Fruit fly (Drosophila melanogaster): ENCODE data around the gene SLC5A11.

SLC5A11 gene

dm6 chr2L:8210468-8210867 is 5.5 kb upstream of the SLC5A11 start:
- TF ChIP-seq sage (GFP tag; optimal IDR thresholded peaks at IDR 0.05) (no peak), dsf (GFP tag; optimal IDR thresholded peaks at IDR 0.05; ENCODE audit: borderline replicate concordance) (no peak), rgr (GFP tag; optimal IDR thresholded peaks at IDR 0.05) (no peak), sv (GFP tag; optimal IDR thresholded peaks at IDR 0.05) (no peak), Myc (optimal IDR thresholded peaks at IDR 0.05) (no peak), usp (GFP tag; optimal IDR thresholded peaks at IDR 0.05) (no peak), pan (optimal IDR thresholded peaks at IDR 0.05) (no peak), Abd-B (GFP tag; optimal IDR thresholded peaks at IDR 0.05) (no peak), Jra (GFP tag; optimal IDR thresholded peaks at IDR 0.05) (no peak), Hnf4 (GFP tag; optimal IDR thresholded peaks at IDR 0.05) (no peak)

- no peak for TF ChIP-seq Jra (GFP tag; optimal IDR thresholded peaks at IDR 0.05)
- no peak for TF ChIP-seq Abd-B (GFP tag; optimal IDR thresholded peaks at IDR 0.05)
- no peak for TF ChIP-seq foxo (GFP tag; optimal IDR thresholded peaks at IDR 0.05)
- no peak for TF ChIP-seq lola (GFP tag; optimal IDR thresholded peaks at IDR 0.05)
- no peak for TF ChIP-seq OdsH (GFP tag; optimal IDR thresholded peaks at IDR 0.05)
- no peak for TF ChIP-seq Sp1 (GFP tag; optimal IDR thresholded peaks at IDR 0.05)
- no peak for TF ChIP-seq fru (GFP tag; optimal IDR thresholded peaks at IDR 0.05)
- TF ChIP-seq ey (GFP tag; optimal IDR thresholded peaks at IDR 0.05), result no peak
- no peak for TF ChIP-seq CG9705 (GFP tag; optimal IDR thresholded peaks at IDR 0.05)
- no peak for TF ChIP-seq CG32264 (GFP tag; optimal IDR thresholded peaks at IDR 0.05)
- no peak for TF ChIP-seq brk (GFP tag; optimal IDR thresholded peaks at IDR 0.05)
- TF ChIP-seq Hr83 (GFP tag; optimal IDR thresholded peaks at IDR 0.05; ENCODE audit: poor library complexity, severe bottlenecking), result no peak
- no peak for TF ChIP-seq psq (GFP tag; optimal IDR thresholded peaks at IDR 0.05)
Measured at dm6 chr2L:8209362-8209761, 4.4 kb upstream of the SLC5A11 start.

- TF ChIP-seq Myc (optimal IDR thresholded peaks at IDR 0.05), result no peak
- no peak for TF ChIP-seq fru (GFP tag; optimal IDR thresholded peaks at IDR 0.05)
- no peak for TF ChIP-seq sv (GFP tag; optimal IDR thresholded peaks at IDR 0.05)
- TF ChIP-seq sage (GFP tag; optimal IDR thresholded peaks at IDR 0.05), result no peak
- no peak for TF ChIP-seq dmrt93B (GFP tag; optimal IDR thresholded peaks at IDR 0.05)
- TF ChIP-seq Hr78 (GFP tag; optimal IDR thresholded peaks at IDR 0.05), result no peak
- no peak for TF ChIP-seq Sp1 (GFP tag; optimal IDR thresholded peaks at IDR 0.05)
- no peak for TF ChIP-seq br (GFP tag; optimal IDR thresholded peaks at IDR 0.05)
- TF ChIP-seq foxo (GFP tag; optimal IDR thresholded peaks at IDR 0.05), result no peak
- TF ChIP-seq GATAd (GFP tag; optimal IDR thresholded peaks at IDR 0.05), result no peak
- no peak for TF ChIP-seq usp (GFP tag; optimal IDR thresholded peaks at IDR 0.05)
- TF ChIP-seq brk (GFP tag; optimal IDR thresholded peaks at IDR 0.05), result no peak
- TF ChIP-seq CG9705 (GFP tag; optimal IDR thresholded peaks at IDR 0.05), result no peak
- no peak for TF ChIP-seq psq (GFP tag; optimal IDR thresholded peaks at IDR 0.05)
- TF ChIP-seq dl (GFP tag; optimal IDR thresholded peaks at IDR 0.05; ENCODE audit: insufficient read depth in 1 of 2, partially characterized antibody in 2 of 2), result no peak
Measured at dm6 chr2L:8205871-8206270, 939 bp upstream of the SLC5A11 start, which contains the start of gene CG8419. Gene CG8419 (plus strand): TSS chr2L:8206171.

- TF ChIP-seq Myc (optimal IDR thresholded peaks at IDR 0.05) (no peak), OdsH (GFP tag; optimal IDR thresholded peaks at IDR 0.05) (no peak), CG9705 (GFP tag; optimal IDR thresholded peaks at IDR 0.05) (no peak), lola (GFP tag; optimal IDR thresholded peaks at IDR 0.05) (no peak), Mio (GFP tag; optimal IDR thresholded peaks at IDR 0.05) (no peak), Hnf4 (GFP tag; optimal IDR thresholded peaks at IDR 0.05) (peak; percentile 60)
Measured at dm6 chr2L:8204366-8204765, 566 bp downstream of the SLC5A11 start.

- TF ChIP-seq Sp1 (GFP tag; optimal IDR thresholded peaks at IDR 0.05) (no peak), ey (GFP tag; optimal IDR thresholded peaks at IDR 0.05) (no peak), Hr83 (GFP tag; optimal IDR thresholded peaks at IDR 0.05; ENCODE audit: poor library complexity, severe bottlenecking) (no peak), Jra (GFP tag; optimal IDR thresholded peaks at IDR 0.05) (no peak), N (GFP tag; optimal IDR thresholded peaks at IDR 0.05) (no peak), Dfd (GFP tag; optimal IDR thresholded peaks at IDR 0.05) (no peak), br (GFP tag; optimal IDR thresholded peaks at IDR 0.05) (no peak), Hr78 (GFP tag; optimal IDR thresholded peaks at IDR 0.05) (no peak), sage (GFP tag; optimal IDR thresholded peaks at IDR 0.05) (no peak), Mio (GFP tag; optimal IDR thresholded peaks at IDR 0.05) (no peak), HLH106 (tag; optimal IDR thresholded peaks at IDR 0.05) (no peak), jim (GFP tag; optimal IDR thresholded peaks at IDR 0.05) (no peak), Rel (GFP tag; optimal IDR thresholded peaks at IDR 0.05) (no peak), Rel (tag; optimal IDR thresholded peaks at IDR 0.05) (no peak), Hnf4 (GFP tag; optimal IDR thresholded peaks at IDR 0.05) (no peak), Dif (GFP tag; optimal IDR thresholded peaks at IDR 0.05; ENCODE audit: partially characterized antibody) (no peak), CG9705 (GFP tag; optimal IDR thresholded peaks at IDR 0.05) (no peak), Myc (optimal IDR thresholded peaks at IDR 0.05) (no peak), CrebA (GFP tag; optimal IDR thresholded peaks at IDR 0.05; ENCODE audit: borderline replicate concordance) (no peak)
Measured at dm6 chr2L:8203748-8204147, 1.2 kb downstream of the SLC5A11 start.

Data from whole organism, wandering third instar larva.